Worm (Caenorhabditis elegans): ENCODE results near the gene C45G9.14.
"Not testable (repeated sequence)": the region's sequence is repeated elsewhere in the genome, so short reads cannot be mapped to it uniquely, and the experiment has no call there.

Gene C45G9.14

DNA sequence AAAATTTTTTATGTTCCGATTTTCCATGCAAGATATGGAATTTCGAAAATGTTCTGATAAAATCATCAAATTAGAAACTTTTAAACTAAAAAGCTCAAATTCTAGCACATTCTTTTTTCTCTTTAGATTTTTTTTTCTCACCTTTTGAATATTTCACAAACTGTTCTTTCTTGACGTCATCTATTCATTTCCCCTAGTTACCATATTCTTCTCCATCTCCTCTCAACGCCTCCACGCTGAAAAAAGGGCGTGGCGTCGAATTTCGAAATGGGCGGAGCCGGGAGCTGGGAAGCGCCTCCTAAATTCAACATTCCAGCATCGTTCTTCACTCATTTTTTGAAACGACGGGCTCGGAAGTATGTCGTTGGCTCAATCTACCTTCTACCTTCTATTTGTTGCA is 2.7 kb upstream of the C45G9.14 start, which contains the start of gene nlp-43:
nlp-43 (plus strand) TSS at position 301 of the 400 bp plus-strand sequence.
- no peak for TF ChIP-seq F13C5.2 (tag; optimal IDR thresholded peaks at IDR 0.05)
- no peak for TF ChIP-seq ama-1 (optimal IDR thresholded peaks at IDR 0.05)
- TF ChIP-seq tbx-11 (GFP tag; IDR thresholded peaks at IDR 0.05), result no peak
- TF ChIP-seq hmg-4 (GFP tag; optimal IDR thresholded peaks at IDR 0.05), result no peak
- no peak for TF ChIP-seq tbx-37 (GFP tag; conservative IDR thresholded peaks at IDR 0.05)
- TF ChIP-seq sea-1 (GFP tag; conservative IDR thresholded peaks at IDR 0.05), result no peak
- no peak for TF ChIP-seq ets-7 (tag; optimal IDR thresholded peaks at IDR 0.05)
- no peak for TF ChIP-seq ceh-13 (GFP tag; optimal IDR thresholded peaks at IDR 0.05)
- no peak for TF ChIP-seq pes-1 (GFP tag; IDR thresholded peaks at IDR 0.05)
- TF ChIP-seq tra-4 (tag; optimal IDR thresholded peaks at IDR 0.05), result no peak
- no peak for TF ChIP-seq scrt-1 (GFP tag; IDR thresholded peaks at IDR 0.05)
- no peak for TF ChIP-seq ceh-36 (tag; optimal IDR thresholded peaks at IDR 0.05)
- TF ChIP-seq hmbx-1 (tag; optimal IDR thresholded peaks at IDR 0.05), result no peak
- no peak for TF ChIP-seq aly-1 (tag; optimal IDR thresholded peaks at IDR 0.05)
- no peak for TF ChIP-seq hnd-1 (tag; optimal IDR thresholded peaks at IDR 0.05)
- no peak for TF ChIP-seq B0310.2 (tag; optimal IDR thresholded peaks at IDR 0.05)
- TF ChIP-seq flt-1 (GFP tag; IDR thresholded peaks at IDR 0.05), result no peak

DNA sequence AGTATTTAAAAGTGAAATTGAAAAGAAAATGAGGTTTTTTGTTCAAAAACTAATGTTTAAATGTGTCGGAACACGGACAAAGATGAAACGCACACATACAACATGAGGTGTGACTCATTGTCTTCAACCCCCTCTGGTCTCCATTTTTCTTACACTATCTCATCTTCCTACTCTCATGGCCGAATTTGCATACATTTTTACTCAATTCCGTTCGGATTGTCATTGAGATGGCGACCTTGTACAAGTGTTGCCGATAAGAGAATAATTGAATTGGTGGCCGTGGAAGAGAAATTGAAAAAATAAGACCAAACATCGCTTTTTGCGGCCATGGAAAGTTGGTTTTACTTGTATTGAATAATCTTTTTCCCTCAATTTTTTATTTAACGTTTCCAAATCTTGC is 2.4 kb downstream of the C45G9.14 start, which contains the start of gene txbp-3:
txbp-3 (minus strand) TSS at position 285 of the 400 bp plus-strand sequence.
- TF ChIP-seq ceh-13 (GFP tag; optimal IDR thresholded peaks at IDR 0.05), result no peak
- TF ChIP-seq hmbx-1 (tag; optimal IDR thresholded peaks at IDR 0.05), result no peak
- TF ChIP-seq hnd-1 (tag; optimal IDR thresholded peaks at IDR 0.05), result no peak
- no peak for TF ChIP-seq pes-1 (GFP tag; IDR thresholded peaks at IDR 0.05)
- TF ChIP-seq tra-4 (tag; optimal IDR thresholded peaks at IDR 0.05), result no peak
- no peak for TF ChIP-seq scrt-1 (GFP tag; IDR thresholded peaks at IDR 0.05)
- no peak for TF ChIP-seq F13C5.2 (tag; optimal IDR thresholded peaks at IDR 0.05)
- no peak for TF ChIP-seq sea-1 (GFP tag; conservative IDR thresholded peaks at IDR 0.05)
- TF ChIP-seq ets-7 (tag; optimal IDR thresholded peaks at IDR 0.05), result no peak

- no peak for TF ChIP-seq hmbx-1 (tag; optimal IDR thresholded peaks at IDR 0.05)
- no peak for TF ChIP-seq ama-1 (optimal IDR thresholded peaks at IDR 0.05)
- TF ChIP-seq ceh-36 (tag; optimal IDR thresholded peaks at IDR 0.05), result no peak
- TF ChIP-seq tbx-11 (GFP tag; IDR thresholded peaks at IDR 0.05), result no peak
- TF ChIP-seq pes-1 (GFP tag; IDR thresholded peaks at IDR 0.05), result no peak
- TF ChIP-seq sea-1 (GFP tag; conservative IDR thresholded peaks at IDR 0.05), result no peak
- no peak for TF ChIP-seq tbx-37 (GFP tag; conservative IDR thresholded peaks at IDR 0.05)
- TF ChIP-seq tra-4 (tag; optimal IDR thresholded peaks at IDR 0.05), result no peak
- TF ChIP-seq aly-1 (tag; optimal IDR thresholded peaks at IDR 0.05), result no peak
- TF ChIP-seq flt-1 (GFP tag; IDR thresholded peaks at IDR 0.05), result no peak
- TF ChIP-seq ets-7 (tag; optimal IDR thresholded peaks at IDR 0.05), result no peak
- no peak for TF ChIP-seq ceh-13 (GFP tag; optimal IDR thresholded peaks at IDR 0.05)
- no peak for TF ChIP-seq hmg-4 (GFP tag; optimal IDR thresholded peaks at IDR 0.05)
- no peak for TF ChIP-seq F13C5.2 (tag; optimal IDR thresholded peaks at IDR 0.05)
- no peak for TF ChIP-seq scrt-1 (GFP tag; IDR thresholded peaks at IDR 0.05)
- TF ChIP-seq B0310.2 (tag; optimal IDR thresholded peaks at IDR 0.05), result no peak
- TF ChIP-seq hnd-1 (tag; optimal IDR thresholded peaks at IDR 0.05), result no peak
These were observed 2.9 kb downstream of the C45G9.14 start, which contains the start of gene C45G9.5 for ce11 chrIII:5047740-5048139. TSS of gene C45G9.5 (plus strand) at chrIII:5048117.

- TF ChIP-seq hmg-4 (GFP tag; optimal IDR thresholded peaks at IDR 0.05), result no peak
- no peak for TF ChIP-seq pes-1 (GFP tag; IDR thresholded peaks at IDR 0.05)
- no peak for TF ChIP-seq ceh-13 (GFP tag; optimal IDR thresholded peaks at IDR 0.05)
- no peak for TF ChIP-seq scrt-1 (GFP tag; IDR thresholded peaks at IDR 0.05)
- TF ChIP-seq tra-4 (tag; optimal IDR thresholded peaks at IDR 0.05), result no peak
- no peak for TF ChIP-seq F13C5.2 (tag; optimal IDR thresholded peaks at IDR 0.05)
- no peak for TF ChIP-seq flt-1 (GFP tag; IDR thresholded peaks at IDR 0.05)
These were observed 7.1 kb downstream of the C45G9.14 start, which contains the start of gene C45G9.15 for ce11 chrIII:5051949-5052348. TSS of gene C45G9.15 (minus strand) at chrIII:5052049.

ce11 chrIII:5053541-5053940 is 8.7 kb downstream of the C45G9.14 start, which contains the start of gene C45G9.8:
TSS of gene C45G9.8 (minus strand) at chrIII:5053641.
- TF ChIP-seq hmbx-1 (tag; optimal IDR thresholded peaks at IDR 0.05), result no peak
- no peak for TF ChIP-seq aly-1 (tag; optimal IDR thresholded peaks at IDR 0.05)
- no peak for TF ChIP-seq scrt-1 (GFP tag; IDR thresholded peaks at IDR 0.05)
- no peak for TF ChIP-seq hnd-1 (tag; optimal IDR thresholded peaks at IDR 0.05)
- TF ChIP-seq tbx-37 (GFP tag; conservative IDR thresholded peaks at IDR 0.05), result no peak
- TF ChIP-seq sea-1 (GFP tag; conservative IDR thresholded peaks at IDR 0.05), result no peak
- TF ChIP-seq tra-4 (tag; optimal IDR thresholded peaks at IDR 0.05), result no peak
- TF ChIP-seq ceh-13 (GFP tag; optimal IDR thresholded peaks at IDR 0.05), result no peak
- TF ChIP-seq tbx-11 (GFP tag; IDR thresholded peaks at IDR 0.05), result no peak
- TF ChIP-seq ama-1 (optimal IDR thresholded peaks at IDR 0.05), result no peak
- no peak for TF ChIP-seq B0310.2 (tag; optimal IDR thresholded peaks at IDR 0.05)
- TF ChIP-seq ets-7 (tag; optimal IDR thresholded peaks at IDR 0.05), result no peak
- no peak for TF ChIP-seq ceh-36 (tag; optimal IDR thresholded peaks at IDR 0.05)
- no peak for TF ChIP-seq F13C5.2 (tag; optimal IDR thresholded peaks at IDR 0.05)

DNA sequence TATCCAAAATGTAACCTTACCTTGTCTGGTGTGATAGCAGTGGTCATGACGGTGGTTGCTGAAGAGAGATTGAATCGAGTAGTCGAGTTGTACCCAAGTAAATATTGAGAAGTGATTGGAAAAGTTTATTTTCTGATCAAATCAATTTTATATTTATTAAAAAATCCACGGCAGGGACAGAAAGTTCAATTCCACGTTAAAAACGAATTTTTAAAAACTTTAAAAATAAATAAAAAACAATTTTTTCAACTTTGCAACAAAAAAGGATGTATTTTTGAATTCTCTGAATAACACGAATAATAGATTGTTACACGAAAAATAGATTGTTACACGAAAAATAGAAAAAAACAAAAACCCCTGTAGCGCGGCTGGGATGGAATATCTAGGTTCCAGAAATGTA is 10.9 kb downstream of the C45G9.14 start, which contains the start of gene C45G9.9:
C45G9.9 (minus strand) TSS at position 101 of the 400 bp plus-strand sequence.
- TF ChIP-seq pes-1 (GFP tag; IDR thresholded peaks at IDR 0.05); tra-4 (tag; optimal IDR thresholded peaks at IDR 0.05); B0310.2 (tag; optimal IDR thresholded peaks at IDR 0.05): not testable (repeated sequence)

ce11 chrIII:5061798-5062197 is 17.0 kb downstream of the C45G9.14 start, which contains the start of gene C45G9.10:
TSS of gene C45G9.10 (minus strand) at chrIII:5061898.
- TF ChIP-seq ama-1 (optimal IDR thresholded peaks at IDR 0.05) (no peak), aly-1 (tag; optimal IDR thresholded peaks at IDR 0.05) (no peak), flt-1 (GFP tag; IDR thresholded peaks at IDR 0.05) (no peak), hmg-4 (GFP tag; optimal IDR thresholded peaks at IDR 0.05) (no peak), hmbx-1 (tag; optimal IDR thresholded peaks at IDR 0.05) (no peak), hnd-1 (tag; optimal IDR thresholded peaks at IDR 0.05) (no peak), B0310.2 (tag; optimal IDR thresholded peaks at IDR 0.05) (no peak), F13C5.2 (tag; optimal IDR thresholded peaks at IDR 0.05) (no peak), pes-1 (GFP tag; IDR thresholded peaks at IDR 0.05) (no peak), sea-1 (GFP tag; conservative IDR thresholded peaks at IDR 0.05) (no peak), scrt-1 (GFP tag; IDR thresholded peaks at IDR 0.05) (no peak), tbx-11 (GFP tag; IDR thresholded peaks at IDR 0.05) (no peak), ceh-36 (tag; optimal IDR thresholded peaks at IDR 0.05) (no peak), tra-4 (tag; optimal IDR thresholded peaks at IDR 0.05) (no peak), tbx-37 (GFP tag; conservative IDR thresholded peaks at IDR 0.05) (no peak), ceh-13 (GFP tag; optimal IDR thresholded peaks at IDR 0.05) (no peak), ets-7 (tag; optimal IDR thresholded peaks at IDR 0.05) (no peak)

Data from whole organism, early embryonic.